Worm (Caenorhabditis elegans) whole organism, late embryonic: ENCODE data around the gene Y56A3A.33.

Experiments used
- F13H6.1 ChIP-seq: sonication (generic microtip); optimal IDR thresholded peaks from 2 replicates; lab custom pipeline; 2016; ENCODE audit warnings: missing genetic modification characterization, missing compliant biosample characterization
- ama-1 ChIP-seq: fragments of 150-350 bp; optimal IDR thresholded peaks from 2 replicates; lab custom pipeline; 2014
- ceh-14 ChIP-seq: sonication (generic microtip); optimal IDR thresholded peaks from 2 replicates; lab custom pipeline; 2016; ENCODE audit warnings: missing genotype, missing genetic modification characterization, missing compliant biosample characterization
- ceh-30 ChIP-seq: fragments of 150-350 bp; optimal IDR thresholded peaks from 2 replicates; lab custom pipeline; 2014; ENCODE audit warnings: missing biosample characterization, missing genetic modification characterization
- ceh-45 ChIP-seq: fragments of 200-800 bp; sonication (Bioruptor generic); IDR thresholded peaks from 2 replicates; pipeline ENCODE4 v1.3.6; 2022; ENCODE audit warnings: missing genetic modification reagents, missing genetic modification characterization, missing compliant biosample characterization
- ceh-48 ChIP-seq: sonication (generic microtip); optimal IDR thresholded peaks from 2 replicates; lab custom pipeline; 2016; ENCODE audit warnings: missing genetic modification characterization, inconsistent platforms, missing compliant biosample characterization
- dve-1 ChIP-seq: sonication (generic microtip); optimal IDR thresholded peaks from 2 replicates; lab custom pipeline; 2017; ENCODE audit warnings: antibody characterized with exemption, mild to moderate bottlenecking, missing genetic modification characterization, missing compliant biosample characterization
- madf-2 ChIP-seq: sonication (generic microtip); optimal IDR thresholded peaks from 2 replicates; lab custom pipeline; 2017; ENCODE audit warnings: missing genetic modification characterization, missing compliant biosample characterization
- nhr-11 ChIP-seq: fragments of 150-350 bp; optimal IDR thresholded peaks from 2 replicates; lab custom pipeline; 2014; ENCODE audit warnings: missing biosample characterization, missing genetic modification characterization
- pag-3 ChIP-seq: sonication (generic microtip); optimal IDR thresholded peaks from 2 replicates; lab custom pipeline; 2016; ENCODE audit warnings: missing compliant biosample characterization, missing genetic modification characterization, borderline replicate concordance
- pqm-1 ChIP-seq: sonication (generic microtip); optimal IDR thresholded peaks from 2 replicates; lab custom pipeline; 2016; ENCODE audit warnings: missing genetic modification characterization, missing compliant biosample characterization
- rnt-1 ChIP-seq: sonication (generic microtip); optimal IDR thresholded peaks from 2 replicates; lab custom pipeline; 2016; ENCODE audit warnings: missing genetic modification characterization, missing compliant biosample characterization
- sdc-2 ChIP-seq: sonication (generic microtip); optimal IDR thresholded peaks from 2 replicates; lab custom pipeline; 2016; ENCODE audit warnings: missing genotype, missing genetic modification characterization, missing compliant biosample characterization
- ttx-3 ChIP-seq: sonication (generic microtip); optimal IDR thresholded peaks from 2 replicates; lab custom pipeline; 2016; ENCODE audit warnings: missing genetic modification reagents, missing genetic modification characterization, missing compliant biosample characterization

DNA sequence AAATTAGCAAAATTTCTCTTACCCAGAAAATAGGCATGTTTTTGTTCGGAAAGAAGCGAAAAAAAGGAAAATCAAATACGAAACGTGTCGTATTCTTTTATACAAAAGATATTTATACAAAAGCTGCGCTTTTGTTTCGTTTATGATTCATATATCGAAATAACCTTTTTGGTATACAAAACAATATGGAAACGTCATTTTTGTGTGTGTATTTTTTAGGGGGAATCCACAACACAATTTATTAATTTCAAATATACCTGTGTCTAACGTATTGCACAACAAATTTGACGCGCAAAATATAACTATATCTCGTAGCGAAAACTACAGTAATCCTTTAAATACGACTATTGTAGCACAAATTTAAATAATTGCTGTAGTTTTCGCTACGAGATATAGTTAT is 27.9 kb upstream of the Y56A3A.33 start, which contains the start of gene Y79H2A.2:
- TF ChIP-seq sdc-2 (tag; lab: Kevin White, UChicago) (no peak), ceh-14 (tag; lab: Kevin White, UChicago) (no peak), ama-1 (lab: Kevin White, UChicago) (no peak), rnt-1 (tag; lab: Kevin White, UChicago) (no peak), ceh-48 (no peak), ttx-3 (tag; lab: Kevin White, UChicago) (no peak), madf-2 (tag; lab: Kevin White, UChicago) (no peak), ceh-45 (GFP tag; lab: Robert Waterston, UW) (no peak), F13H6.1 (no peak), ceh-30 (no peak), dve-1 (no peak), nhr-11 (tag; lab: Kevin White, UChicago) (no peak), pqm-1 (no peak), pag-3 (tag; lab: Kevin White, UChicago) (no peak)
